Worm (Caenorhabditis elegans) whole organism, young adult: Measurements from ENCODE around the gene cyk-7.

Source experiments
- F22D6.2 ChIP-seq: sonication (generic microtip); optimal IDR thresholded peaks from 2 replicates; lab custom pipeline; 2016; ENCODE audit warnings: mild to moderate bottlenecking, missing genetic modification characterization, missing compliant biosample characterization
- dpff-1 ChIP-seq: sonication (generic microtip); optimal IDR thresholded peaks from 2 replicates; lab custom pipeline; 2017; ENCODE audit warnings: mild to moderate bottlenecking, missing genetic modification characterization, missing compliant biosample characterization
- dpl-1 ChIP-seq: fragments of 150-350 bp; optimal IDR thresholded peaks from 2 replicates; lab custom pipeline; 2014; ENCODE audit warnings: missing biosample characterization, missing genetic modification reagents, missing genetic modification characterization
- ets-4 ChIP-seq: fragments of 200-800 bp; sonication (Bioruptor generic); optimal IDR thresholded peaks from 2 replicates; lab custom pipeline; 2018; ENCODE audit warnings: mild to moderate bottlenecking, missing genetic modification characterization, missing compliant biosample characterization
- hlh-12 ChIP-seq: sonication (generic microtip); optimal IDR thresholded peaks from 2 replicates; lab custom pipeline; 2016; ENCODE audit warnings: missing genetic modification characterization, missing compliant biosample characterization
- let-607 ChIP-seq, 2 experiments: fragments of 200-800 bp in 1 of 2; sonication (Bioruptor generic) in 1 of 2; sonication (generic microtip) in 1 of 2; optimal IDR thresholded peaks; 2 replicates each; lab custom pipeline; 2016 to 2018; ENCODE audit warnings: mild to moderate bottlenecking in 2 of 2, missing compliant biosample characterization in 2 of 2, missing genetic modification characterization in 2 of 2, moderate library complexity in 2 of 2, missing genotype in 1 of 2

ce11 chrIII:7772901-7773300 is 22.3 kb downstream of the cyk-7 start, which contains the start of the genes ZK686.6 and ZK686.1:
- TF ChIP-seq ets-4 (GFP tag; lab: Kevin White, UChicago) (no peak), hlh-12 (tag; lab: Kevin White, UChicago) (no peak), dpl-1 (GFP tag; lab: Kevin White, UChicago) (no peak), F22D6.2 (tag; lab: Kevin White, UChicago) (no peak), let-607 (tag; optimal IDR thresholded peaks at IDR 0.05; lab: Kevin White, UChicago) (no peak), dpff-1 (tag; lab: Kevin White, UChicago) (no peak)
